Fruit fly (Drosophila melanogaster) whole organism, pupa: Measurements from ENCODE around the gene Frmd5.
A peak's percentile ranks its signal among the peaks of the same experiment; 100 is the strongest.

ENCODE experiments used
- CG10348 ChIP-seq: fragments of 200-800 bp; sonication (Bioruptor generic); IDR thresholded peaks from 2 replicates; pipeline ENCODE4 v1.3.6; 2022; ENCODE audit warnings: missing biosample characterization, missing genetic modification characterization
- CG12605 ChIP-seq: fragments of 200-800 bp; sonication (Bioruptor generic); IDR thresholded peaks from 2 replicates; pipeline ENCODE4 v1.3.6; 2022; ENCODE audit warnings: missing biosample characterization, missing genetic modification characterization
- CG13204 ChIP-seq: fragments of 200-800 bp; sonication (Bioruptor generic); optimal IDR thresholded peaks from 2 replicates; lab custom pipeline; 2018; ENCODE audit warnings: missing biosample characterization, mild to moderate bottlenecking, missing genetic modification characterization, moderate library complexity
- CG14655 ChIP-seq: fragments of 200-800 bp; sonication (Bioruptor generic); optimal IDR thresholded peaks from 3 replicates; lab custom pipeline; 2017; ENCODE audit warnings: mild to moderate bottlenecking, missing biosample characterization, missing genetic modification reagents, missing genetic modification characterization
- CG15710 ChIP-seq: fragments of 200-800 bp; sonication (Bioruptor generic); optimal IDR thresholded peaks from 2 replicates; lab custom pipeline; 2018; ENCODE audit warnings: missing biosample characterization, mild to moderate bottlenecking, missing genetic modification characterization, moderate library complexity
- CG17806 ChIP-seq: fragments of 200-800 bp; sonication (Bioruptor generic); optimal IDR thresholded peaks from 2 replicates; lab custom pipeline; 2018; ENCODE audit warnings: missing biosample characterization, mild to moderate bottlenecking, missing genetic modification characterization, moderate library complexity
- CG32121 ChIP-seq: fragments of 200-800 bp; sonication (Bioruptor generic); IDR thresholded peaks from 2 replicates; pipeline ENCODE4 v1.3.6; 2022; ENCODE audit warnings: missing biosample characterization, missing genetic modification characterization
- CG34367 ChIP-seq: fragments of 200-800 bp; sonication (Bioruptor generic); optimal IDR thresholded peaks from 2 replicates; lab custom pipeline; 2018; ENCODE audit warnings: missing biosample characterization, mild to moderate bottlenecking, missing genetic modification characterization
- CG4496 ChIP-seq: fragments of 200-800 bp; sonication (Bioruptor generic); IDR thresholded peaks from 3 replicates; pipeline ENCODE4 v1.3.6; 2022; ENCODE audit warnings: missing biosample characterization, missing genetic modification characterization
- CG8159 ChIP-seq: fragments of 200-800 bp; sonication (Bioruptor generic); optimal IDR thresholded peaks from 3 replicates; lab custom pipeline; 2018; ENCODE audit warnings: missing biosample characterization, mild to moderate bottlenecking, missing genetic modification characterization, moderate library complexity
- CG8301 ChIP-seq: fragments of 200-800 bp; sonication (Bioruptor generic); optimal IDR thresholded peaks from 2 replicates; lab custom pipeline; 2018; ENCODE audit warnings: missing biosample characterization, mild to moderate bottlenecking, missing genetic modification characterization
- CG9948 ChIP-seq: fragments of 200-800 bp; sonication (Bioruptor generic); optimal IDR thresholded peaks from 2 replicates; lab custom pipeline; 2018; ENCODE audit warnings: missing biosample characterization, mild to moderate bottlenecking, missing genetic modification characterization, moderate library complexity
- D1 ChIP-seq: fragments of 200-800 bp; sonication (Bioruptor generic); optimal IDR thresholded peaks from 2 replicates; lab custom pipeline; 2018; ENCODE audit warnings: missing biosample characterization, mild to moderate bottlenecking, missing genetic modification characterization, moderate library complexity
- EcR ChIP-seq: fragments of 200-800 bp; sonication (Bioruptor generic); optimal IDR thresholded peaks from 3 replicates; lab custom pipeline; 2019; ENCODE audit warnings: missing biosample characterization, missing genetic modification characterization, mild to moderate bottlenecking, moderate library complexity, missing genetic modification reagents
- Ets98B ChIP-seq: fragments of 200-800 bp; sonication (Bioruptor generic); IDR thresholded peaks from 2 replicates; pipeline ENCODE4 v1.3.6; 2022; ENCODE audit warnings: missing biosample characterization, missing genetic modification characterization
- Pif1A ChIP-seq: fragments of 200-800 bp; sonication (Bioruptor generic); optimal IDR thresholded peaks from 3 replicates; lab custom pipeline; 2016; ENCODE audit warnings: missing biosample characterization, missing genetic modification characterization
- Pif1B ChIP-seq: fragments of 200-800 bp; sonication (Bioruptor generic); optimal IDR thresholded peaks from 3 replicates; lab custom pipeline; 2016; ENCODE audit warnings: missing biosample characterization, missing genetic modification characterization
- Snoo ChIP-seq: fragments of 200-800 bp; sonication (Bioruptor generic); optimal IDR thresholded peaks from 3 replicates; lab custom pipeline; 2017; ENCODE audit warnings: missing biosample characterization, mild to moderate bottlenecking, missing genetic modification characterization, inconsistent platforms
- fd96Ca ChIP-seq: fragments of 200-800 bp; sonication (Bioruptor generic); IDR thresholded peaks from 3 replicates; pipeline ENCODE4 v1.3.6; 2022; ENCODE audit warnings: missing biosample characterization, missing genetic modification characterization
- gl ChIP-seq: fragments of 200-800 bp; sonication (Bioruptor generic); optimal IDR thresholded peaks from 2 replicates; lab custom pipeline; 2018; ENCODE audit warnings: missing biosample characterization, mild to moderate bottlenecking, missing genetic modification characterization
- rn ChIP-seq: fragments of 200-800 bp; sonication (Bioruptor generic); IDR thresholded peaks from 2 replicates; pipeline ENCODE4 v1.3.6; 2022; ENCODE audit warnings: missing biosample characterization, missing genetic modification characterization

Gene Frmd5

dm6 chr2L:10303786-10304185 is 40.5 kb upstream of the Frmd5 start, which contains the start of gene nmd:
Gene nmd (minus strand): TSS chr2L:10303947.
- TF ChIP-seq CG15710 (tag; lab: Kevin White, UChicago) (no peak), CG8301 (tag; lab: Kevin White, UChicago) (no peak), Snoo (no peak), Pif1A (GFP tag; lab: Kevin White, UChicago) (no peak)

dm6 chr2L:10305538-10306147 is 38.6 kb upstream of the Frmd5 start:
- TF ChIP-seq CG32121 (GFP tag; lab: Robert Waterston, UW) (no peak), CG14655 (no peak), Pif1A (GFP tag; lab: Kevin White, UChicago) (no peak), CG34367 (tag; lab: Kevin White, UChicago) (no peak), CG4496 (no peak), CG12605 (GFP tag; lab: Robert Waterston, UW) (no peak), gl (tag; lab: Kevin White, UChicago) (no peak), CG8301 (tag; lab: Kevin White, UChicago) (no peak), rn (GFP tag; lab: Robert Waterston, UW) (no peak), CG13204 (GFP tag; lab: Kevin White, UChicago) (no peak), Ets98B (GFP tag; lab: Robert Waterston, UW) (no peak)
- TF ChIP-seq, all 21 proteins: peak for 0

- peak; percentile 55; the same call in 1 of the 2 replicates for TF ChIP-seq rn (GFP tag; lab: Robert Waterston, UW)
- no peak for TF ChIP-seq fd96Ca (GFP tag; lab: Robert Waterston, UW)
- peak; percentile 67 for TF ChIP-seq CG9948 (tag; lab: Kevin White, UChicago)
- peak; percentile 2 for TF ChIP-seq EcR (GFP tag; lab: Kevin White, UChicago)
- TF ChIP-seq CG32121 (GFP tag; lab: Robert Waterston, UW) = peak; percentile 87
- TF ChIP-seq CG4496 = peak; percentile 78; the same call in 2 of the 3 replicates
- TF ChIP-seq Ets98B (GFP tag; lab: Robert Waterston, UW) = peak; percentile 81; the same call in 1 of the 2 replicates
- peak; percentile 79 for TF ChIP-seq CG17806 (tag; lab: Kevin White, UChicago)
- TF ChIP-seq D1 (tag; lab: Kevin White, UChicago) = no peak
- TF ChIP-seq CG15710 (tag; lab: Kevin White, UChicago) = peak; percentile 81
- TF ChIP-seq Pif1A (GFP tag; lab: Kevin White, UChicago) = no peak
- TF ChIP-seq gl (tag; lab: Kevin White, UChicago) = peak; percentile 29
- no peak for TF ChIP-seq CG10348 (GFP tag; lab: Robert Waterston, UW)
- peak; percentile 71 for TF ChIP-seq Pif1B
- TF ChIP-seq CG12605 (GFP tag; lab: Robert Waterston, UW) = no peak; the same call in none of the 2 replicates
- TF ChIP-seq CG34367 (tag; lab: Kevin White, UChicago) = peak; percentile 69
- TF ChIP-seq CG13204 (GFP tag; lab: Kevin White, UChicago) = no peak
- no peak for TF ChIP-seq CG14655
- TF ChIP-seq Snoo = peak; percentile 68
- peak; percentile 70 for TF ChIP-seq CG8301 (tag; lab: Kevin White, UChicago)
- TF ChIP-seq CG8159 (tag; lab: Kevin White, UChicago) = no peak
These were observed 37.6 kb upstream of the Frmd5 start, which contains the start of the genes CG5390 and CG4968 for dm6 chr2L:10306518-10307260. Gene CG5390 (minus strand): TSS chr2L:10306594. Gene CG4968 (plus strand): TSS chr2L:10306922.

- no peak for TF ChIP-seq CG34367 (tag; lab: Kevin White, UChicago)
- TF ChIP-seq CG4496 = no peak
- no peak for TF ChIP-seq CG17806 (tag; lab: Kevin White, UChicago)
- TF ChIP-seq CG10348 (GFP tag; lab: Robert Waterston, UW) = no peak
- TF ChIP-seq D1 (tag; lab: Kevin White, UChicago) = no peak
- TF ChIP-seq CG32121 (GFP tag; lab: Robert Waterston, UW) = no peak
- no peak for TF ChIP-seq CG12605 (GFP tag; lab: Robert Waterston, UW)
- TF ChIP-seq CG9948 (tag; lab: Kevin White, UChicago) = no peak
These were observed 33.4 kb upstream of the Frmd5 start, which contains the start of gene Cdk5alpha for dm6 chr2L:10310614-10311382. Gene Cdk5alpha (minus strand): TSS chr2L:10310956.

- TF ChIP-seq CG32121 (GFP tag; lab: Robert Waterston, UW) = no peak
- no peak for TF ChIP-seq Ets98B (GFP tag; lab: Robert Waterston, UW)
- no peak for TF ChIP-seq rn (GFP tag; lab: Robert Waterston, UW)
- TF ChIP-seq CG13204 (GFP tag; lab: Kevin White, UChicago) = no peak
- TF ChIP-seq CG12605 (GFP tag; lab: Robert Waterston, UW) = no peak
- TF ChIP-seq CG14655 = no peak
- TF ChIP-seq Snoo = no peak
- TF ChIP-seq CG10348 (GFP tag; lab: Robert Waterston, UW) = no peak
- no peak for TF ChIP-seq gl (tag; lab: Kevin White, UChicago)
These were observed 32.4 kb upstream of the Frmd5 start for dm6 chr2L:10311822-10312221.
